Worm (Caenorhabditis elegans): ENCODE data around the gene ddl-1.

DNA sequence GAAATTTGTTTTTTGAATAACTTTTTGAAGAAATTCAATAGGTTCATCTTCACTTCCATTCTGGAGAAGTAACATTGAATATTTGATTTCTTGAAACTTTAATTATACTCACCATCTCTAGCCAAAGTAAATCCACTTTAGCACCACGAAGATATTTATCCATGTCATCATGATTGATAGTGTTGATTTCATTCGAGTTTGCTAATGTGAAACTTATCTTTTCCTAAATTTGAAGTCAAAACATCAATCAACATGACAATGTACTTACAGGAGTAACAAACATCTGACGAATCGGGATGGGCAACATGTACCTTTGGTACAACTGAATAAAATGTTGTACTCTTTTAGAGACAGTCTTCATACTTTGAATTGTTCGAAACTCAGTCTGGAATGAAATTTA lies 49.2 kb upstream of the ddl-1 start:
- TF ChIP-seq W03F9.2 (tag; optimal IDR thresholded peaks at IDR 0.05), result no peak
- TF ChIP-seq him-1 (tag; optimal IDR thresholded peaks at IDR 0.05), result no peak

Data from whole organism, L4/young adult.